Worm (Caenorhabditis elegans): Measurements from ENCODE around the gene prp-40.

prp-40 gene

ce11 chrIII:9501072-9501471 is 20.8 kb upstream of the prp-40 start:
- TF ChIP-seq aly-1 (tag; optimal IDR thresholded peaks at IDR 0.05) = no peak
- TF ChIP-seq ceh-36 (tag; optimal IDR thresholded peaks at IDR 0.05) = no peak
- TF ChIP-seq tbx-11 (GFP tag; IDR thresholded peaks at IDR 0.05) = no peak
- no peak for TF ChIP-seq hmbx-1 (tag; optimal IDR thresholded peaks at IDR 0.05)
- TF ChIP-seq sea-1 (GFP tag; conservative IDR thresholded peaks at IDR 0.05) = no peak
- no peak for TF ChIP-seq ets-7 (tag; optimal IDR thresholded peaks at IDR 0.05)
- no peak for TF ChIP-seq tra-4 (tag; optimal IDR thresholded peaks at IDR 0.05)
- no peak for TF ChIP-seq flt-1 (GFP tag; IDR thresholded peaks at IDR 0.05)
- no peak for TF ChIP-seq tbx-37 (GFP tag; conservative IDR thresholded peaks at IDR 0.05)
- no peak for TF ChIP-seq hmg-4 (GFP tag; optimal IDR thresholded peaks at IDR 0.05)
- no peak for TF ChIP-seq ceh-13 (GFP tag; optimal IDR thresholded peaks at IDR 0.05)
- TF ChIP-seq hnd-1 (tag; optimal IDR thresholded peaks at IDR 0.05) = no peak
- TF ChIP-seq F13C5.2 (tag; optimal IDR thresholded peaks at IDR 0.05) = no peak
- TF ChIP-seq ama-1 (optimal IDR thresholded peaks at IDR 0.05) = no peak
- TF ChIP-seq scrt-1 (GFP tag; IDR thresholded peaks at IDR 0.05) = no peak
- no peak for TF ChIP-seq pes-1 (GFP tag; IDR thresholded peaks at IDR 0.05)
- no peak for TF ChIP-seq B0310.2 (tag; optimal IDR thresholded peaks at IDR 0.05)

- TF ChIP-seq B0310.2 (tag; optimal IDR thresholded peaks at IDR 0.05) (no peak), scrt-1 (GFP tag; IDR thresholded peaks at IDR 0.05) (no peak), tbx-11 (GFP tag; IDR thresholded peaks at IDR 0.05) (no peak), ceh-13 (GFP tag; optimal IDR thresholded peaks at IDR 0.05) (no peak), ets-7 (tag; optimal IDR thresholded peaks at IDR 0.05) (no peak), ceh-36 (tag; optimal IDR thresholded peaks at IDR 0.05) (no peak), tra-4 (tag; optimal IDR thresholded peaks at IDR 0.05) (no peak), hnd-1 (tag; optimal IDR thresholded peaks at IDR 0.05) (no peak), F13C5.2 (tag; optimal IDR thresholded peaks at IDR 0.05) (no peak), sea-1 (GFP tag; conservative IDR thresholded peaks at IDR 0.05) (no peak), flt-1 (GFP tag; IDR thresholded peaks at IDR 0.05) (no peak), pes-1 (GFP tag; IDR thresholded peaks at IDR 0.05) (no peak), ama-1 (optimal IDR thresholded peaks at IDR 0.05) (no peak), aly-1 (tag; optimal IDR thresholded peaks at IDR 0.05) (no peak)
Measured at ce11 chrIII:9502155-9502714, 19.6 kb upstream of the prp-40 start.

ce11 chrIII:9504347-9504746 is 17.5 kb upstream of the prp-40 start:
- TF ChIP-seq tbx-37 (GFP tag; conservative IDR thresholded peaks at IDR 0.05) = no peak

DNA sequence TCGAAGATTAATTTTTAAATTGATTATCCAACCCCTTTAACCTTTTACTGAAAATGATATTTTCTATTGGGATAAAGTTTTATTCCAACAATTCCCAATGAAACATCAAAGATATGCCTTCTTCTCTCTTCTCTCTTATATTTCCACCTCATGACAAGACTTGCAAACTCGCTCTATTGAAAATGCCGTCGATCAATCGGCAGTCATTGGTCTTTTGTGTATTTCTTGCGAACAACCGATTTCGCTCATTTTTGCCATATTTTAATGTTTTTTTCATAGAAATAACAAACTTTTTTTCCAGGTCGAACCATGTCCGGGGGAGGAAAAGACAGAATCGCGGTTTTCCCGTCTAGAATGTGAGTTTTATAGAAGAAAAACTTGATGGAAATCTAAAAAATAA is 14.1 kb upstream of the prp-40 start, which contains the start of gene vha-14:
Gene vha-14, plus strand, starts transcription at position 302 of the 400 bp plus-strand sequence.
- TF ChIP-seq ceh-13 (GFP tag; optimal IDR thresholded peaks at IDR 0.05) (no peak), tbx-37 (GFP tag; conservative IDR thresholded peaks at IDR 0.05) (no peak), scrt-1 (GFP tag; IDR thresholded peaks at IDR 0.05) (no peak), B0310.2 (tag; optimal IDR thresholded peaks at IDR 0.05) (no peak), sea-1 (GFP tag; conservative IDR thresholded peaks at IDR 0.05) (no peak), hmbx-1 (tag; optimal IDR thresholded peaks at IDR 0.05) (no peak), F13C5.2 (tag; optimal IDR thresholded peaks at IDR 0.05) (peak; percentile 1), tra-4 (tag; optimal IDR thresholded peaks at IDR 0.05) (no peak), ets-7 (tag; optimal IDR thresholded peaks at IDR 0.05) (no peak), hnd-1 (tag; optimal IDR thresholded peaks at IDR 0.05) (no peak), hmg-4 (GFP tag; optimal IDR thresholded peaks at IDR 0.05) (peak; percentile 6)

DNA sequence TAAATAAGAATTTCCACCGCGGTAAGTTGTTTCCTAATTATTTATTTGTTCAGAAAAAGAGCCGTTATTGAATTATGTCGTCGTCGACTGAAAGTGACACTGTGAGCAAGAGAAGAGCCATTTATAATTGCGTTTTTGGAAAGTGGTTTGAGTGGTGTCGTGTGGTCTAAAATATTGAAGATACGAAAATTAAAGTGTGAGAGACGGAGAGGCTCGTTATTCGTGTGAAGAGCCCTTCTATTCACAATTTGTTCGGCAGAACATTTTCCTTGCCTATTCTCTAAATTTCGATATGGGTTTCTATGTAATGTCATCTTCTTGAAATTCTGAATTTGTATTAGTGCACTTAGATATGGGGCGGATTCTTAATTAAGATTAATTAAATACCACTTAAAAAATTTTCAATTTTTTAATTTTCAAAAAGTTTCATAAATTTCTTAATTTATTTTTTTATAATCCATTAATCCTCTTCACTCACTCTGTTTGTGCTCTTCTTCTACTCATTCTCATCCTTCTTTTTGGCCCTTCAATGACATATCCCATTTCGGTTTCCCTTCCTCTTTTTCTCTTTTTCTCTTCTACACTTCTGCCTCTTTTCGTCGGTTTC is 12.0 kb upstream of the prp-40 start:
- no peak for TF ChIP-seq hmg-4 (GFP tag; optimal IDR thresholded peaks at IDR 0.05)
- TF ChIP-seq scrt-1 (GFP tag; IDR thresholded peaks at IDR 0.05) = no peak
- TF ChIP-seq tra-4 (tag; optimal IDR thresholded peaks at IDR 0.05) = no peak
- no peak for TF ChIP-seq ets-7 (tag; optimal IDR thresholded peaks at IDR 0.05)
- no peak for TF ChIP-seq ceh-13 (GFP tag; optimal IDR thresholded peaks at IDR 0.05)
- no peak for TF ChIP-seq flt-1 (GFP tag; IDR thresholded peaks at IDR 0.05)
- no peak for TF ChIP-seq hmbx-1 (tag; optimal IDR thresholded peaks at IDR 0.05)
- no peak for TF ChIP-seq F13C5.2 (tag; optimal IDR thresholded peaks at IDR 0.05)
- no peak for TF ChIP-seq aly-1 (tag; optimal IDR thresholded peaks at IDR 0.05)
- no peak for TF ChIP-seq tbx-11 (GFP tag; IDR thresholded peaks at IDR 0.05)
- no peak for TF ChIP-seq pes-1 (GFP tag; IDR thresholded peaks at IDR 0.05)

ce11 chrIII:9511055-9511520 is 10.8 kb upstream of the prp-40 start, which contains the start of gene F55H2.5:
Gene F55H2.5 (plus strand): TSS chrIII:9511470.
- TF ChIP-seq flt-1 (GFP tag; IDR thresholded peaks at IDR 0.05) (no peak), tbx-37 (GFP tag; conservative IDR thresholded peaks at IDR 0.05) (no peak), scrt-1 (GFP tag; IDR thresholded peaks at IDR 0.05) (no peak), F13C5.2 (tag; optimal IDR thresholded peaks at IDR 0.05) (no peak), hnd-1 (tag; optimal IDR thresholded peaks at IDR 0.05) (no peak), pes-1 (GFP tag; IDR thresholded peaks at IDR 0.05) (no peak), aly-1 (tag; optimal IDR thresholded peaks at IDR 0.05) (no peak), hmg-4 (GFP tag; optimal IDR thresholded peaks at IDR 0.05) (no peak), ama-1 (optimal IDR thresholded peaks at IDR 0.05) (no peak), B0310.2 (tag; optimal IDR thresholded peaks at IDR 0.05) (no peak)

- TF ChIP-seq hnd-1 (tag; optimal IDR thresholded peaks at IDR 0.05) = no peak
- TF ChIP-seq pes-1 (GFP tag; IDR thresholded peaks at IDR 0.05) = no peak
- no peak for TF ChIP-seq B0310.2 (tag; optimal IDR thresholded peaks at IDR 0.05)
- no peak for TF ChIP-seq ama-1 (optimal IDR thresholded peaks at IDR 0.05)
Measured at ce11 chrIII:9511660-9512059, 10.2 kb upstream of the prp-40 start.

- TF ChIP-seq hnd-1 (tag; optimal IDR thresholded peaks at IDR 0.05) = no peak
- TF ChIP-seq ama-1 (optimal IDR thresholded peaks at IDR 0.05) = no peak
- no peak for TF ChIP-seq aly-1 (tag; optimal IDR thresholded peaks at IDR 0.05)
- no peak for TF ChIP-seq hmbx-1 (tag; optimal IDR thresholded peaks at IDR 0.05)
- TF ChIP-seq tra-4 (tag; optimal IDR thresholded peaks at IDR 0.05) = no peak
- no peak for TF ChIP-seq hmg-4 (GFP tag; optimal IDR thresholded peaks at IDR 0.05)
- no peak for TF ChIP-seq flt-1 (GFP tag; IDR thresholded peaks at IDR 0.05)
- TF ChIP-seq tbx-11 (GFP tag; IDR thresholded peaks at IDR 0.05) = no peak
Measured at ce11 chrIII:9513006-9513405, 8.9 kb upstream of the prp-40 start.

Measured in whole organism, early embryonic.